Worm (Caenorhabditis elegans) whole organism, L1 larva: ENCODE measurements around the gene mlc-1.

Experiments used
- alr-1 ChIP-seq: fragments of 200-800 bp; sonication (Bioruptor generic); optimal IDR thresholded peaks from 2 replicates; lab custom pipeline; 2018; ENCODE audit warnings: borderline replicate concordance, mild to moderate bottlenecking, missing genetic modification characterization, missing compliant biosample characterization
- lin-39 ChIP-seq: fragments of 150-350 bp; optimal IDR thresholded peaks from 2 replicates; lab custom pipeline; 2014; ENCODE audit warnings: missing biosample characterization, missing genetic modification reagents, missing genetic modification characterization
- nhr-28 ChIP-seq: fragments of 150-350 bp; optimal IDR thresholded peaks from 2 replicates; lab custom pipeline; 2014; ENCODE audit warnings: missing biosample characterization, missing genetic modification characterization
- zag-1 ChIP-seq: fragments of 150-350 bp; optimal IDR thresholded peaks from 2 replicates; lab custom pipeline; 2014; ENCODE audit warnings: missing biosample characterization, missing genetic modification characterization

- no peak for TF ChIP-seq alr-1 (tag; lab: Kevin White, UChicago)
- no peak for TF ChIP-seq nhr-28 (tag; lab: Kevin White, UChicago)
- no peak for TF ChIP-seq lin-39 (tag; lab: Kevin White, UChicago)
- TF ChIP-seq zag-1 (tag; lab: Kevin White, UChicago) = no peak
These were observed 23.0 kb downstream of the mlc-1 start for ce11 chrX:17481892-17482515.
